Worm (Caenorhabditis elegans) whole organism, L2 larva: ENCODE measurements around the gene C05C10.3.

Source experiments
- aly-2 ChIP-seq: fragments of 150-350 bp; optimal IDR thresholded peaks from 2 replicates; lab custom pipeline; 2014; ENCODE audit warnings: missing biosample characterization, missing genetic modification characterization
- ama-1 ChIP-seq: fragments of 150-350 bp; optimal IDR thresholded peaks from 2 replicates; lab custom pipeline; 2018; ENCODE audit warnings: inconsistent platforms
- blmp-1 ChIP-seq: sonication (generic microtip); optimal IDR thresholded peaks from 2 replicates; lab custom pipeline; 2017; ENCODE audit warnings: missing genetic modification characterization, mild to moderate bottlenecking, missing compliant biosample characterization, antibody characterized with exemption, moderate library complexity; ENCODE audit not compliant: insufficient read depth
- elt-3 ChIP-seq: sonication (generic microtip); optimal IDR thresholded peaks from 2 replicates; lab custom pipeline; 2017; ENCODE audit warnings: missing biosample characterization, missing genetic modification characterization
- fos-1 ChIP-seq: fragments of 150-350 bp; optimal IDR thresholded peaks from 2 replicates; lab custom pipeline; 2014; ENCODE audit warnings: missing biosample characterization, missing genetic modification characterization
- nhr-10 ChIP-seq: sonication (generic microtip); optimal IDR thresholded peaks from 2 replicates; lab custom pipeline; 2017; ENCODE audit warnings: missing biosample characterization, missing genetic modification characterization
- nhr-11 ChIP-seq: fragments of 150-350 bp; optimal IDR thresholded peaks from 2 replicates; lab custom pipeline; 2014; ENCODE audit warnings: missing biosample characterization, missing genetic modification characterization
- nhr-237 ChIP-seq: fragments of 150-350 bp; optimal IDR thresholded peaks from 2 replicates; lab custom pipeline; 2014; ENCODE audit warnings: missing biosample characterization, missing genetic modification characterization
- skn-1 ChIP-seq: sonication (generic microtip); optimal IDR thresholded peaks from 2 replicates; lab custom pipeline; 2017; ENCODE audit warnings: missing biosample characterization, missing genetic modification characterization
- unc-55 ChIP-seq: fragments of 150-350 bp; sonication (generic microtip); optimal IDR thresholded peaks from 3 replicates; lab custom pipeline; 2014; ENCODE audit warnings: missing biosample characterization, missing genetic modification reagents, missing genetic modification characterization
- unc-62 ChIP-seq: fragments of 150-350 bp; optimal IDR thresholded peaks from 2 replicates; lab custom pipeline; 2014; ENCODE audit warnings: missing biosample characterization, missing genetic modification reagents, missing genetic modification characterization
- zag-1 ChIP-seq: fragments of 150-350 bp; optimal IDR thresholded peaks from 2 replicates; lab custom pipeline; 2014; ENCODE audit warnings: missing biosample characterization, missing genetic modification characterization
- ztf-11 ChIP-seq: sonication (generic microtip); optimal IDR thresholded peaks from 2 replicates; lab custom pipeline; 2017; ENCODE audit warnings: missing biosample characterization, missing genetic modification characterization

- TF ChIP-seq zag-1 (tag; lab: Kevin White, UChicago) (no peak), fos-1 (tag; lab: Kevin White, UChicago) (no peak), nhr-10 (no peak), ama-1 (no peak), nhr-237 (tag; lab: Kevin White, UChicago) (no peak), aly-2 (tag; lab: Kevin White, UChicago) (no peak), nhr-11 (no peak), ztf-11 (tag; lab: Kevin White, UChicago) (no peak), elt-3 (tag; lab: Kevin White, UChicago) (no peak), unc-55 (GFP tag; lab: Kevin White, UChicago) (no peak), unc-62 (no peak), blmp-1 (tag; lab: Kevin White, UChicago) (no peak), skn-1 (tag; lab: Kevin White, UChicago) (no peak)
Observed at ce11 chrII:9970438-9971092, 33.9 kb upstream of the C05C10.3 start, which contains the start of gene R53.5.
